Worm (Caenorhabditis elegans): Measurements from ENCODE around the gene Y38F2AR.12.

DNA sequence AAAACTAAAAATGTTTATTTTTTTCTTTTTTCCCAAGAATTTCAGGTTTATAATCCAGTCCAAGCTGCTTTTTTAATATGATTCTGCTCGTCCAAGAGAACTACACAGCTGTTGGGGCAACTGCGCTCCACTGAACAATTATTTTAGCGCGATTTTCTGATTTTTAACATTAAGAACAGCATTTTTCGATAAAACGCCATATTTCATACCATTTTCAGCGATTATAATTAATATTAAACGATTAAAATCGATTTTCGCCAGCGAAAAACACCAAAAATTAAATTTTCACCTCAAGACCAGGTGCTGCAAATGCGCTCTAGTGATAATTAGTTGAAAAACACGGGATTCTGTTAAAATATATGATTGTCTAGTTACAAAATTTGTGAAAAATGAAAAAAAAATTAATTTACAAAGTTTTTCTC, 22.0 kb downstream of the Y38F2AR.12 start:
- TF ChIP-seq nhr-85 (tag) (no peak), hpl-2 (GFP tag; optimal IDR thresholded peaks at IDR 0.05) (peak; percentile 43), pqm-1 (tag; optimal IDR thresholded peaks at IDR 0.05) (no peak)
